Worm (Caenorhabditis elegans) whole organism, early embryonic: ENCODE data around the gene vps-36.

Experiments
- B0310.2 ChIP-seq: sonication (generic microtip); optimal IDR thresholded peaks from 2 replicates; lab custom pipeline; 2016; ENCODE audit warnings: mild to moderate bottlenecking, missing genetic modification characterization, missing compliant biosample characterization
- F13C5.2 ChIP-seq: sonication (generic microtip); optimal IDR thresholded peaks from 2 replicates; lab custom pipeline; 2017; ENCODE audit warnings: mild to moderate bottlenecking, missing genetic modification characterization, inconsistent platforms, missing compliant biosample characterization
- aly-1 ChIP-seq: sonication (generic microtip); optimal IDR thresholded peaks from 2 replicates; lab custom pipeline; 2016; ENCODE audit warnings: missing genetic modification characterization, missing compliant biosample characterization
- ama-1 ChIP-seq: fragments of 150-350 bp; optimal IDR thresholded peaks from 2 replicates; lab custom pipeline; 2014
- ceh-13 ChIP-seq: fragments of 200-800 bp; sonication (Bioruptor generic); optimal IDR thresholded peaks from 2 replicates; lab custom pipeline; 2018; ENCODE audit warnings: mild to moderate bottlenecking, missing genetic modification characterization, missing compliant biosample characterization
- ceh-36 ChIP-seq: sonication (generic microtip); optimal IDR thresholded peaks from 2 replicates; lab custom pipeline; 2016; ENCODE audit warnings: missing genetic modification characterization, inconsistent platforms, missing compliant biosample characterization
- ets-7 ChIP-seq: sonication (generic microtip); optimal IDR thresholded peaks from 2 replicates; lab custom pipeline; 2016; ENCODE audit warnings: missing genotype, missing genetic modification characterization, missing compliant biosample characterization
- flt-1 ChIP-seq: fragments of 200-800 bp; sonication (Bioruptor generic); IDR thresholded peaks from 2 replicates; pipeline ENCODE4 v1.3.6; 2022; ENCODE audit warnings: missing genetic modification characterization, missing compliant biosample characterization
- hmbx-1 ChIP-seq: sonication (generic microtip); optimal IDR thresholded peaks from 2 replicates; lab custom pipeline; 2016; ENCODE audit warnings: mild to moderate bottlenecking, missing genetic modification characterization, missing compliant biosample characterization
- hmg-4 ChIP-seq: fragments of 200-800 bp; sonication (Bioruptor generic); optimal IDR thresholded peaks from 2 replicates; lab custom pipeline; 2018; ENCODE audit warnings: mild to moderate bottlenecking, missing genetic modification characterization, missing compliant biosample characterization
- hnd-1 ChIP-seq: sonication (generic microtip); optimal IDR thresholded peaks from 2 replicates; lab custom pipeline; 2016; ENCODE audit warnings: missing genetic modification characterization, missing compliant biosample characterization
- pes-1 ChIP-seq: fragments of 200-800 bp; sonication (Bioruptor generic); IDR thresholded peaks from 2 replicates; pipeline ENCODE4 v1.3.6; 2022; ENCODE audit warnings: missing genetic modification reagents, missing genetic modification characterization, missing compliant biosample characterization
- scrt-1 ChIP-seq: fragments of 200-800 bp; sonication (Bioruptor generic); IDR thresholded peaks from 2 replicates; pipeline ENCODE4 v1.3.6; 2022; ENCODE audit warnings: missing genetic modification characterization, missing compliant biosample characterization
- sea-1 ChIP-seq: fragments of 200-800 bp; sonication (Bioruptor generic); conservative IDR thresholded peaks from 2 replicates; pipeline ENCODE4 v1.3.6; 2022; ENCODE audit warnings: missing genetic modification characterization, missing compliant biosample characterization
- tbx-11 ChIP-seq: fragments of 200-800 bp; sonication (Bioruptor generic); IDR thresholded peaks from 2 replicates; pipeline ENCODE4 v1.3.6; 2022; ENCODE audit warnings: missing genetic modification characterization, missing compliant biosample characterization
- tbx-37 ChIP-seq: fragments of 200-800 bp; sonication (Bioruptor generic); conservative IDR thresholded peaks from 2 replicates; pipeline ENCODE4 v1.3.6; 2022; ENCODE audit warnings: missing genetic modification reagents, missing genetic modification characterization, missing compliant biosample characterization
- tra-4 ChIP-seq: sonication (generic microtip); optimal IDR thresholded peaks from 2 replicates; lab custom pipeline; 2017; ENCODE audit warnings: missing genetic modification characterization, missing compliant biosample characterization

The vps-36 gene

DNA sequence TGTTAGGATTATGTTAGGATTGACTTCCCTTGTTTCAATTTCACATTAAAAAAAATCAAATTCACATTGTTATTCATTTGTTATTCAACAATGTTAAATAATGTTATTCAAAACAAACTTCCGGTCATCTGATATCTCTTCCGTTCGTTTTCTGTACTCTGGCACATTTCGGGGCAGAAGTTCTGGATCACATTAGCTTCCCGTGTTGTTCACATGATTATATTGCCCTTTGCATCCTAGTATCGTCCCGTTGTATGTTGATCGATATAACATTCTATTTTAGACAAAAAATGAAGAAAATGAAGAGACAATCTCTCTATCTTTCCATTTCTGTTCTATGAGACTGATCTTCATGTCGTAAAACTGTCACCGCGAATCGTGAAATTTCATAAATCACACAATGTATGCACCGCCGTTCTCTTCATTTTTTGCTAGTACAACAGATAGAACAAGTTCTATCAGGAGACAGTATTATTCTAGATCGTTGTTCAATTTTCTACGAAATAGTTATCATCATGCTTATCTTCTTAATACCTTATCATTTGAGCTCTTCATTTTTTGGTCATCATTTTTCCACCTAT lies 20.4 kb downstream of the vps-36 start:
- no peak for TF ChIP-seq ceh-36
- no peak for TF ChIP-seq scrt-1 (GFP tag; lab: Robert Waterston, UW)
- no peak for TF ChIP-seq ceh-13

DNA sequence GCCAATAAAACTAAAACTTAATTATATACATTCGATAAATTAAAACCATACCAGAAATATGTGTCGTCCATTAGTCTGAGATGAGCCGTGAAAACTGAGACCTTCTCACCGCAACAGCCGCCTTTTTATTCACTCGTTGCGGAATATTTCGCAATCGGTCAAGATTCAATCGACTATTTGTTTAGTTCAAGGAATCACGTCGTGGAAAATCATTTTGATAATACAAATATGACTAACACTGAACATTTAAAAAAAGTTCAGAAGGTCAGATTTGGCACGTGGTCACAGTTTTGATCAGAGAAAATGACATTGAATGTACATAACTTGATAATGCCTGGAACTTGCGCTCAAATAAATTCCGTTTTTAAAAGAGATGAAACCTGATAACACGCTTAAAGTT lies 21.7 kb downstream of the vps-36 start, which contains the start of gene F17C11.11:
Gene F17C11.11, minus strand, starts transcription at position 79 of the 400 bp plus-strand sequence.
- TF ChIP-seq pes-1 (GFP tag; lab: Robert Waterston, UW) (no peak), hnd-1 (tag; lab: Kevin White, UChicago) (no peak), hmg-4 (no peak), sea-1 (GFP tag; lab: Robert Waterston, UW) (no peak), flt-1 (no peak), hmbx-1 (tag; lab: Kevin White, UChicago) (no peak), F13C5.2 (tag; lab: Kevin White, UChicago) (no peak)

DNA sequence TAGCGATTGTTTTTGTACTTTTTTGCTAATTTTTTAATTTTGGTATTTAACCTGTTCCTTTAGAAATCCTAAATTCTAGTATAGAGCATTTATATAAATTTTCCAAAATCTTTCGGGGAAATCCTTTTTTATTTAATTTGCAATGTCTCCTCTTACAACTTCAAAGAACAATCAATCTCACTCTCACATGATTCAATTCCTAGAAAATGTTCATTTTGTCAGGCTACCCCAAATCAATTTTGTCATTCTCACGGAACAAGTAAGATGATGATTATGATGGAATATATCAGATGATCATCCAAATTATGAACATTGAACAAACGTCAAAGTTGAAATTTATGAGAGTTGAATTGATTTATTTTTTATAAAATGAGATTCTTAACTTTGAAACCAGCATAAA lies 23.2 kb downstream of the vps-36 start:
- TF ChIP-seq ama-1 (lab: Kevin White, UChicago) (no peak), tra-4 (no peak), scrt-1 (GFP tag; lab: Robert Waterston, UW) (no peak), hmbx-1 (tag; lab: Kevin White, UChicago) (no peak), hnd-1 (tag; lab: Kevin White, UChicago) (no peak), pes-1 (GFP tag; lab: Robert Waterston, UW) (no peak)

- TF ChIP-seq scrt-1 (GFP tag; lab: Robert Waterston, UW) (no peak), aly-1 (no peak), hmbx-1 (tag; lab: Kevin White, UChicago) (no peak), F13C5.2 (tag; lab: Kevin White, UChicago) (no peak), tra-4 (no peak), sea-1 (GFP tag; lab: Robert Waterston, UW) (no peak), pes-1 (GFP tag; lab: Robert Waterston, UW) (no peak)
Observed at ce11 chrV:10936681-10937080, 23.8 kb downstream of the vps-36 start, which contains the start of gene F17C11.12. Gene F17C11.12 (minus strand): TSS chrV:10936920.

DNA sequence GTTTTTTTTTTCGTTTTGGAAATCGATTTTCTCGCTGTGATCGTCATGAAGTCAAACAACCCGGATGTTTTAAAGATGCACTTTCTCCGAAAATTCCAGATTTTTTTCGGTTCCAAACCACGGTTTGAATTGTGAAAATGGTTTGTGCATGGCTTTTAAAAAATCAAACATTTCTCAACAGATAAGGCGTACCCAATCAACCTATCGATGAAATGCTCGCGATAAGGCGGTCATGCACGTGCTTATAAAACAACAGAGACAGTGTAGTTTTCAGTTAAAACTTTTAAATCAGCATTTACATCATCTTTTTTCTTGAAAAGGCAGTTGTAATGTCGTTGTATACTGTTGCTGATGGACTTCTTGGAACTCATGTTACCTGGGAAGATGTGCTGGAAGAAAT lies 28.1 kb downstream of the vps-36 start, which contains the start of gene F58B4.5:
Gene F58B4.5, plus strand, starts transcription at position 283 of the 400 bp plus-strand sequence.
- TF ChIP-seq tbx-11 (GFP tag; lab: Robert Waterston, UW) (no peak), hmg-4 (no peak), F13C5.2 (tag; lab: Kevin White, UChicago) (no peak), scrt-1 (GFP tag; lab: Robert Waterston, UW) (no peak), aly-1 (no peak)

- TF ChIP-seq B0310.2 (tag; lab: Kevin White, UChicago), result no peak
- TF ChIP-seq ceh-36, result no peak
- TF ChIP-seq ceh-13, result no peak
- no peak for TF ChIP-seq hnd-1 (tag; lab: Kevin White, UChicago)
- TF ChIP-seq flt-1, result no peak
- no peak for TF ChIP-seq ets-7 (tag; lab: Kevin White, UChicago)
- TF ChIP-seq hmbx-1 (tag; lab: Kevin White, UChicago), result no peak
- TF ChIP-seq tra-4, result no peak
- TF ChIP-seq scrt-1 (GFP tag; lab: Robert Waterston, UW), result no peak
Observed at ce11 chrV:10931189-10931588, 29.3 kb downstream of the vps-36 start, which contains the start of gene scvp-1. Gene scvp-1 (minus strand): TSS chrV:10931289.

ce11 chrV:10929511-10929910 lies 31.0 kb downstream of the vps-36 start, which contains the start of gene F58B4.3:
Gene F58B4.3 (plus strand): TSS chrV:10929811.
- TF ChIP-seq pes-1 (GFP tag; lab: Robert Waterston, UW), result no peak
- no peak for TF ChIP-seq flt-1
- no peak for TF ChIP-seq ets-7 (tag; lab: Kevin White, UChicago)
- no peak for TF ChIP-seq ceh-36
- no peak for TF ChIP-seq scrt-1 (GFP tag; lab: Robert Waterston, UW)
- no peak for TF ChIP-seq ama-1 (lab: Kevin White, UChicago)
- no peak for TF ChIP-seq B0310.2 (tag; lab: Kevin White, UChicago)
- TF ChIP-seq hmg-4, result no peak
- TF ChIP-seq hnd-1 (tag; lab: Kevin White, UChicago), result no peak
- TF ChIP-seq hmbx-1 (tag; lab: Kevin White, UChicago), result no peak
- TF ChIP-seq aly-1, result no peak

DNA sequence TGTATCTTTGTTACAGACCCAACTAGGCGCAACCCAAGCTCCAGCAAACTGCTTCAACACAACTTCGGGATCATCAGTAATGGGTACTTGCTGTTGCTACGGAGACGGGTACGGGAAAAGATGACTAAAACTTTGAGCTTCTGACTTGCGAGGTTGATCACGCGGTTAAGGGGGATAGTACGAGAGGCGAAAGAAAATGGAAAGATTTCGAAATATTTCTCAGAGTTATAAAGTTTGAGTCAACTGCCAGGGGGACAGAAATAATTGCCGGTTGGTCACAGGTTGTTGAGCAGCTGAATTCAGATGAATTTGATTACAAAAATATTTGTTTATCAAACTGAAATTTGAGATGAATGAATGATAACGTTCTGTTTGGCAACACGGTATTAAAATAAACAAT lies 34.8 kb downstream of the vps-36 start:
- TF ChIP-seq ceh-36, result no peak
- TF ChIP-seq pes-1 (GFP tag; lab: Robert Waterston, UW), result no peak
- TF ChIP-seq ama-1 (lab: Kevin White, UChicago), result no peak

- TF ChIP-seq hmg-4, result no peak
- TF ChIP-seq ama-1 (lab: Kevin White, UChicago), result no peak
- no peak for TF ChIP-seq tbx-11 (GFP tag; lab: Robert Waterston, UW)
- no peak for TF ChIP-seq tbx-37 (GFP tag; lab: Robert Waterston, UW)
- no peak for TF ChIP-seq tra-4
- no peak for TF ChIP-seq pes-1 (GFP tag; lab: Robert Waterston, UW)
Observed at ce11 chrV:10924731-10925130, 35.7 kb downstream of the vps-36 start, which contains the start of gene F58B4.6. Gene F58B4.6 (plus strand): TSS chrV:10925031.
